Fruit fly (Drosophila melanogaster): ENCODE data around the gene CG6576.

dm6 chr3L:8745210-8745609 lies 10.6 kb upstream of the CG6576 start, which contains the start of gene Prm:
- TF ChIP-seq CG8478 (optimal IDR thresholded peaks at IDR 0.05) (no peak), EcR (GFP tag; optimal IDR thresholded peaks at IDR 0.05) (no peak), Dll (optimal IDR thresholded peaks at IDR 0.05) (no peak), usp (GFP tag; optimal IDR thresholded peaks at IDR 0.05) (no peak)
